Fruit fly (Drosophila melanogaster): ENCODE data around the gene ppk10.
A peak's percentile ranks its signal among the peaks of the same experiment; 100 is the strongest.

The ppk10 gene

dm6 chr2L:10418981-10419380 lies 33.2 kb downstream of the ppk10 start, which contains the start of gene RfC3 (continued):
- no peak for TF ChIP-seq sens (GFP tag)
- no peak for TF ChIP-seq CG12942 (GFP tag; optimal IDR thresholded peaks at IDR 0.05)
- no peak for TF ChIP-seq CG1024 (GFP tag; IDR thresholded peaks at IDR 0.05)
- TF ChIP-seq bbx (GFP tag; IDR thresholded peaks at IDR 0.05; ENCODE audit: partially characterized antibody), result peak; percentile 95
- peak; percentile 64 for TF ChIP-seq pzg (GFP tag; optimal IDR thresholded peaks at IDR 0.05)
- no peak for TF ChIP-seq CG14710 (tag; optimal IDR thresholded peaks at IDR 0.05)
- no peak for TF ChIP-seq CG30431 (GFP tag; optimal IDR thresholded peaks at IDR 0.05)
- no peak for TF ChIP-seq chif (GFP tag; optimal IDR thresholded peaks at IDR 0.05)
- TF ChIP-seq zfh2 (GFP tag; optimal IDR thresholded peaks at IDR 0.05), result no peak
- TF ChIP-seq eyg (GFP tag; optimal IDR thresholded peaks at IDR 0.05), result no peak
- TF ChIP-seq CG1603 (tag; optimal IDR thresholded peaks at IDR 0.05), result peak; percentile 99
- TF ChIP-seq Atf3 (GFP tag; optimal IDR thresholded peaks at IDR 0.05), result no peak
- peak; percentile 21 for TF ChIP-seq CG10267 (tag; optimal IDR thresholded peaks at IDR 0.05)
- TF ChIP-seq CG31224 (GFP tag; IDR thresholded peaks at IDR 0.05), result no peak
- no peak for TF ChIP-seq da (GFP tag; optimal IDR thresholded peaks at IDR 0.05)
- no peak for TF ChIP-seq ftz-f1 (GFP tag; optimal IDR thresholded peaks at IDR 0.05)
- TF ChIP-seq Doc2 (GFP tag; IDR thresholded peaks at IDR 0.05), result no peak
- no peak for TF ChIP-seq yki (optimal IDR thresholded peaks at IDR 0.05)
- TF ChIP-seq seq (GFP tag; IDR thresholded peaks at IDR 0.05), result no peak
- no peak for TF ChIP-seq cas (GFP tag; IDR thresholded peaks at IDR 0.05)
- TF ChIP-seq nmo (GFP tag; optimal IDR thresholded peaks at IDR 0.05), result no peak
- TF ChIP-seq hb (GFP tag; IDR thresholded peaks at IDR 0.05; ENCODE audit: partially characterized antibody), result peak; percentile 80
- TF ChIP-seq Hmr (GFP tag; optimal IDR thresholded peaks at IDR 0.05), result no peak
- no peak for TF ChIP-seq CG43689 (GFP tag; IDR thresholded peaks at IDR 0.05)
- TF ChIP-seq CG14965 (GFP tag; optimal IDR thresholded peaks at IDR 0.05; ENCODE audit: borderline replicate concordance), result no peak
- no peak for TF ChIP-seq CG12155 (GFP tag; optimal IDR thresholded peaks at IDR 0.05)
- TF ChIP-seq MBD-R2 (GFP tag; IDR thresholded peaks at IDR 0.05), result peak; percentile 51; the same call in 1 of the 2 replicates
- no peak for TF ChIP-seq CG6765 (GFP tag; optimal IDR thresholded peaks at IDR 0.05)
- TF ChIP-seq Nf-YA (GFP tag; IDR thresholded peaks at IDR 0.05), result no peak
- no peak for TF ChIP-seq CG2889 (GFP tag; IDR thresholded peaks at IDR 0.05)
- peak; percentile 92 for TF ChIP-seq Dp (GFP tag; optimal IDR thresholded peaks at IDR 0.05)
- TF ChIP-seq CG8388 (GFP tag; optimal IDR thresholded peaks at IDR 0.05), result no peak
- TF ChIP-seq crol (GFP tag; IDR thresholded peaks at IDR 0.05), result no peak
- TF ChIP-seq CG30020 (tag; optimal IDR thresholded peaks at IDR 0.05), result peak; percentile 92
- TF ChIP-seq CkIIα-i1 (GFP tag; IDR thresholded peaks at IDR 0.05), result no peak
- no peak for TF ChIP-seq abd-A (tag; optimal IDR thresholded peaks at IDR 0.05)
- no peak for TF ChIP-seq CG15011 (GFP tag; optimal IDR thresholded peaks at IDR 0.05)
- TF ChIP-seq CG33557 (GFP tag; optimal IDR thresholded peaks at IDR 0.05), result no peak
- no peak for TF ChIP-seq CG18599 (GFP tag; optimal IDR thresholded peaks at IDR 0.05)
- no peak for TF ChIP-seq Bdp1 (GFP tag; optimal IDR thresholded peaks at IDR 0.05)
- TF ChIP-seq Ssrp (tag; optimal IDR thresholded peaks at IDR 0.05), result no peak
- TF ChIP-seq Elba2 (GFP tag; optimal IDR thresholded peaks at IDR 0.05), result no peak
- TF ChIP-seq en (GFP tag; optimal IDR thresholded peaks at IDR 0.05), result no peak
- no peak for TF ChIP-seq cad (GFP tag; optimal IDR thresholded peaks at IDR 0.05)
- no peak for TF ChIP-seq disco-r (GFP tag; optimal IDR thresholded peaks at IDR 0.05)
- peak; percentile 87 for TF ChIP-seq vnd (GFP tag; IDR thresholded peaks at IDR 0.05; ENCODE audit: partially characterized antibody)
- TF ChIP-seq ewg (GFP tag; optimal IDR thresholded peaks at IDR 0.05), result no peak
- no peak for TF ChIP-seq Oaz (GFP tag; IDR thresholded peaks at IDR 0.05)
- no peak for TF ChIP-seq CG11696 (GFP tag; IDR thresholded peaks at IDR 0.05)
- TF ChIP-seq nerfin-1 (tag; optimal IDR thresholded peaks at IDR 0.05), result no peak
- TF ChIP-seq kah (GFP tag; optimal IDR thresholded peaks at IDR 0.05), result peak; percentile 62
- TF ChIP-seq CG7271 (tag; optimal IDR thresholded peaks at IDR 0.05), result no peak

All from whole organism, embryonic.